Fruit fly (Drosophila melanogaster): ENCODE results near the gene Cox17.
A peak's percentile ranks its signal among the peaks of the same experiment; 100 is the strongest.

Cox17 gene

dm6 chrX:15043013-15043699 lies 41.3 kb downstream of the Cox17 start (continued):
- TF ChIP-seq CG9437 (GFP tag; optimal IDR thresholded peaks at IDR 0.05) (no peak), pita (GFP tag; optimal IDR thresholded peaks at IDR 0.05) (no peak), jing (GFP tag; optimal IDR thresholded peaks at IDR 0.05) (peak; percentile 22), CG2678 (tag; optimal IDR thresholded peaks at IDR 0.05) (peak; percentile 89), ken (GFP tag; IDR thresholded peaks at IDR 0.05) (peak; percentile 49), CG42726 (GFP tag; IDR thresholded peaks at IDR 0.05; ENCODE audit: partially characterized antibody) (no peak), NC2α (GFP tag; optimal IDR thresholded peaks at IDR 0.05) (peak; percentile 84), gfzf (GFP tag; optimal IDR thresholded peaks at IDR 0.05) (no peak), Sry-β (GFP tag; optimal IDR thresholded peaks at IDR 0.05) (no peak), dimm (GFP tag; IDR thresholded peaks at IDR 0.05) (no peak), CG3995 (GFP tag; optimal IDR thresholded peaks at IDR 0.05) (peak; percentile 21), ERR (GFP tag; optimal IDR thresholded peaks at IDR 0.05) (peak; percentile 76), lola (GFP tag; optimal IDR thresholded peaks at IDR 0.05) (peak in 1 of 3 experiments; percentile 63), CG30020 (tag; optimal IDR thresholded peaks at IDR 0.05) (peak; percentile 1), mirr (GFP tag; optimal IDR thresholded peaks at IDR 0.05) (peak; percentile 91), dati (GFP tag; IDR thresholded peaks at IDR 0.05) (peak; percentile 55; the same call in 1 of the 2 replicates), CTCF (GFP tag; optimal IDR thresholded peaks at IDR 0.05) (peak; percentile 59), grau (tag; optimal IDR thresholded peaks at IDR 0.05) (peak; percentile 29), HLH3B (GFP tag; IDR thresholded peaks at IDR 0.05) (peak; percentile 60; the same call in 1 of the 2 replicates), CG14050 (GFP tag; IDR thresholded peaks at IDR 0.05) (peak; percentile 50; the same call in 2 of the 3 replicates), cato (GFP tag; optimal IDR thresholded peaks at IDR 0.05; ENCODE audit: borderline replicate concordance) (peak; percentile 52), Max (GFP tag; optimal IDR thresholded peaks at IDR 0.05) (peak; percentile 75), wdn (GFP tag; IDR thresholded peaks at IDR 0.05) (0 out of 2 replicates have a peak, but pooled peaks have one; percentile 27), abd-A (tag; optimal IDR thresholded peaks at IDR 0.05) (no peak), CG2889 (GFP tag; IDR thresholded peaks at IDR 0.05) (no peak), CG4282 (GFP tag; optimal IDR thresholded peaks at IDR 0.05) (no peak), Kr (GFP tag; optimal IDR thresholded peaks at IDR 0.05) (peak; percentile 45), slbo (GFP tag; IDR thresholded peaks at IDR 0.05) (peak; percentile 31), B-H1 (GFP tag; IDR thresholded peaks at IDR 0.05) (peak; percentile 70; the same call in 1 of the 3 replicates), Hr39 (optimal IDR thresholded peaks at IDR 0.05) (no peak), Ptx1 (GFP tag; IDR thresholded peaks at IDR 0.05) (no peak), sna (GFP tag; IDR thresholded peaks at IDR 0.05; ENCODE audit: partially characterized antibody) (no peak), az2 (GFP tag; optimal IDR thresholded peaks at IDR 0.05) (peak; percentile 25), ara (GFP tag; IDR thresholded peaks at IDR 0.05) (peak; percentile 81), prd (optimal IDR thresholded peaks at IDR 0.05) (no peak), prd (GFP tag; IDR thresholded peaks at IDR 0.05) (peak; percentile 46; the same call in 1 of the 3 replicates), CG10267 (tag; optimal IDR thresholded peaks at IDR 0.05) (peak; percentile 20), Eip74EF (GFP tag; optimal IDR thresholded peaks at IDR 0.05) (peak in 1 of 2 experiments; percentile 81), chn (GFP tag; optimal IDR thresholded peaks at IDR 0.05) (peak; percentile 1), fd3F (GFP tag; optimal IDR thresholded peaks at IDR 0.05) (peak; percentile 69), Asciz (GFP tag; optimal IDR thresholded peaks at IDR 0.05) (peak; percentile 98), D19A (tag; optimal IDR thresholded peaks at IDR 0.05) (peak; percentile 51), CG31224 (GFP tag; IDR thresholded peaks at IDR 0.05) (peak; percentile 18; the same call in 1 of the 2 replicates), CG6175 (GFP tag; IDR thresholded peaks at IDR 0.05) (no peak), Hmr (GFP tag; optimal IDR thresholded peaks at IDR 0.05) (peak; percentile 91), Doc3 (GFP tag; IDR thresholded peaks at IDR 0.05; ENCODE audit: partially characterized antibody) (no peak), CG4328 (GFP tag; optimal IDR thresholded peaks at IDR 0.05) (peak; percentile 88), Hsf (GFP tag; optimal IDR thresholded peaks at IDR 0.05) (peak; percentile 40), crc (GFP tag; optimal IDR thresholded peaks at IDR 0.05) (peak; percentile 52), PHDP (tag; optimal IDR thresholded peaks at IDR 0.05) (peak; percentile 86)

All from whole organism, embryonic.